Fruit fly (Drosophila melanogaster) whole organism, embryonic: ENCODE data around the gene peb.
A peak's percentile ranks its signal among the peaks of the same experiment; 100 is the strongest.

Source experiments
- Adf1 ChIP-seq: fragments of 200-800 bp; sonication (Bioruptor generic); IDR thresholded peaks from 2 replicates; pipeline ENCODE4 v1.3.6; 2022; ENCODE audit warnings: missing biosample characterization, missing genetic modification characterization
- CG10321 ChIP-seq: fragments of 200-800 bp; sonication (Bioruptor generic); IDR thresholded peaks from 2 replicates; pipeline ENCODE4 v1.3.6; 2022; ENCODE audit warnings: missing biosample characterization, missing genetic modification characterization
- CG11723 ChIP-seq: fragments of 200-800 bp; sonication (Bioruptor generic); optimal IDR thresholded peaks from 2 replicates; lab custom pipeline; 2017; ENCODE audit warnings: missing biosample characterization, mild to moderate bottlenecking, missing genetic modification characterization
- CG12071 ChIP-seq: fragments of 200-800 bp; sonication (Bioruptor generic); optimal IDR thresholded peaks from 3 replicates; lab custom pipeline; 2018; ENCODE audit warnings: missing biosample characterization, mild to moderate bottlenecking, missing genetic modification characterization
- CG12155 ChIP-seq: fragments of 200-800 bp; sonication (Bioruptor generic); optimal IDR thresholded peaks from 3 replicates; lab custom pipeline; 2016; ENCODE audit warnings: missing biosample characterization, missing genetic modification characterization
- CG13287 ChIP-seq: fragments of 200-800 bp; sonication (Bioruptor generic); IDR thresholded peaks from 2 replicates; pipeline ENCODE4 v1.3.6; 2022; ENCODE audit warnings: missing biosample characterization, missing genetic modification characterization; ENCODE audit not compliant: partially characterized antibody
- CG15601 ChIP-seq: fragments of 200-800 bp; sonication (Bioruptor generic); optimal IDR thresholded peaks from 3 replicates; lab custom pipeline; 2019; ENCODE audit warnings: missing biosample characterization, mild to moderate bottlenecking, missing genetic modification characterization, moderate library complexity
- CG1602 ChIP-seq: fragments of 200-800 bp; sonication (Bioruptor generic); optimal IDR thresholded peaks from 3 replicates; lab custom pipeline; 2016; ENCODE audit warnings: missing biosample characterization, missing genetic modification characterization
- CG17385 ChIP-seq: fragments of 200-800 bp; sonication (Bioruptor generic); optimal IDR thresholded peaks from 3 replicates; lab custom pipeline; 2018; ENCODE audit warnings: missing biosample characterization, mild to moderate bottlenecking, missing genetic modification characterization
- CG17912 ChIP-seq: fragments of 200-800 bp; sonication (Bioruptor generic); optimal IDR thresholded peaks from 2 replicates; lab custom pipeline; 2018; ENCODE audit warnings: missing biosample characterization, mild to moderate bottlenecking, missing genetic modification characterization
- CG1832 ChIP-seq: fragments of 200-800 bp; sonication (Bioruptor generic); optimal IDR thresholded peaks from 2 replicates; lab custom pipeline; 2017; ENCODE audit warnings: missing biosample characterization, mild to moderate bottlenecking, missing genetic modification characterization, inconsistent platforms
- CG2678 ChIP-seq: fragments of 200-800 bp; sonication (Bioruptor generic); optimal IDR thresholded peaks from 3 replicates; lab custom pipeline; 2019; ENCODE audit warnings: missing biosample characterization, mild to moderate bottlenecking, missing genetic modification characterization, moderate library complexity
- CG2712 ChIP-seq: fragments of 200-800 bp; optimal IDR thresholded peaks from 3 replicates; lab custom pipeline; 2019; ENCODE audit warnings: missing biosample characterization, mild to moderate bottlenecking, missing genetic modification characterization, moderate library complexity
- CG30431 ChIP-seq: fragments of 200-800 bp; sonication (Bioruptor generic); optimal IDR thresholded peaks from 2 replicates; lab custom pipeline; 2017; ENCODE audit warnings: missing biosample characterization, missing genetic modification characterization
- CG3065 ChIP-seq: fragments of 200-800 bp; sonication (Bioruptor generic); optimal IDR thresholded peaks from 2 replicates; lab custom pipeline; 2016; ENCODE audit warnings: missing biosample characterization, missing genetic modification characterization
- CG4360 ChIP-seq: fragments of 200-800 bp; sonication (Bioruptor generic); IDR thresholded peaks from 2 replicates; pipeline ENCODE4 v1.3.6; 2022; ENCODE audit warnings: missing biosample characterization, missing genetic modification characterization
- CG4820 ChIP-seq: fragments of 200-800 bp; sonication (Bioruptor generic); optimal IDR thresholded peaks from 3 replicates; lab custom pipeline; 2016; ENCODE audit warnings: missing biosample characterization, missing genetic modification characterization
- CG5245 ChIP-seq: fragments of 200-800 bp; sonication (Bioruptor generic); optimal IDR thresholded peaks from 3 replicates; lab custom pipeline; 2016; ENCODE audit warnings: missing biosample characterization, missing genetic modification characterization
- CG6254 ChIP-seq: fragments of 200-800 bp; sonication (Bioruptor generic); optimal IDR thresholded peaks from 3 replicates; lab custom pipeline; 2017; ENCODE audit warnings: mild to moderate bottlenecking, missing biosample characterization, missing genetic modification reagents, missing genetic modification characterization
- CG8924 ChIP-seq: fragments of 200-800 bp; optimal IDR thresholded peaks from 3 replicates; lab custom pipeline; 2019; ENCODE audit warnings: missing biosample characterization, mild to moderate bottlenecking, missing genetic modification characterization, moderate library complexity
- CG9437 ChIP-seq: fragments of 200-800 bp; sonication (Bioruptor generic); optimal IDR thresholded peaks from 2 replicates; lab custom pipeline; 2018; ENCODE audit warnings: missing biosample characterization, mild to moderate bottlenecking, missing genetic modification characterization
- Camta ChIP-seq: fragments of 200-800 bp; sonication (Bioruptor generic); optimal IDR thresholded peaks from 2 replicates; lab custom pipeline; 2016; ENCODE audit warnings: missing biosample characterization, missing genetic modification characterization
- CkIIα-i1 ChIP-seq: fragments of 200-800 bp; sonication (Bioruptor generic); IDR thresholded peaks from 2 replicates; pipeline ENCODE4 v1.3.6; 2022; ENCODE audit warnings: missing biosample characterization, missing genetic modification characterization
- Dll ChIP-seq: fragments of 200-800 bp; sonication (Bioruptor generic); IDR thresholded peaks from 4 replicates; pipeline ENCODE4 v1.3.6; 2022; ENCODE audit warnings: missing biosample characterization, missing genetic modification characterization; ENCODE audit not compliant: partially characterized antibody
- H15 ChIP-seq: fragments of 200-800 bp; sonication (Bioruptor generic); IDR thresholded peaks from 3 replicates; pipeline ENCODE4 v1.3.6; 2022; ENCODE audit warnings: missing biosample characterization, missing genetic modification characterization
- Mes4 ChIP-seq: fragments of 200-800 bp; sonication (Bioruptor generic); optimal IDR thresholded peaks from 2 replicates; lab custom pipeline; 2016; ENCODE audit warnings: missing biosample characterization, missing genetic modification characterization
- Neu2 ChIP-seq: fragments of 200-800 bp; sonication (Bioruptor generic); optimal IDR thresholded peaks from 3 replicates; lab custom pipeline; 2016; ENCODE audit warnings: missing biosample characterization, missing genetic modification characterization, borderline replicate concordance
- Pdp1 ChIP-seq, 2 experiments: fragments of 200-800 bp; sonication (Bioruptor generic); optimal IDR thresholded peaks; 3 replicates each; lab custom pipeline; 2016; ENCODE audit warnings: missing biosample characterization in 2 of 2, missing genetic modification characterization in 2 of 2, mild to moderate bottlenecking in 1 of 2, moderate library complexity in 1 of 2
- Ptx1 ChIP-seq: fragments of 200-800 bp; sonication (Bioruptor generic); IDR thresholded peaks from 2 replicates; pipeline ENCODE4 v1.3.6; 2022; ENCODE audit warnings: missing biosample characterization, missing genetic modification characterization
- Rfx ChIP-seq: fragments of 200-800 bp; sonication (Bioruptor generic); IDR thresholded peaks from 2 replicates; pipeline ENCODE4 v1.3.6; 2022; ENCODE audit warnings: missing biosample characterization, missing genetic modification characterization
- Sox102F ChIP-seq: fragments of 200-800 bp; sonication (Bioruptor generic); optimal IDR thresholded peaks from 2 replicates; lab custom pipeline; 2018; ENCODE audit warnings: missing biosample characterization, mild to moderate bottlenecking, missing genetic modification characterization, moderate library complexity
- ab ChIP-seq: fragments of 200-800 bp; sonication (Bioruptor generic); optimal IDR thresholded peaks from 2 replicates; lab custom pipeline; 2016; ENCODE audit warnings: missing biosample characterization, missing genetic modification characterization
- dimm ChIP-seq: fragments of 200-800 bp; sonication (Bioruptor generic); IDR thresholded peaks from 2 replicates; pipeline ENCODE4 v1.3.6; 2022; ENCODE audit warnings: missing biosample characterization, missing genetic modification characterization
- en ChIP-seq: fragments of 200-800 bp; sonication (Bioruptor generic); optimal IDR thresholded peaks from 2 replicates; lab custom pipeline; 2016; ENCODE audit warnings: missing biosample characterization, missing genetic modification characterization
- her ChIP-seq: fragments of 200-800 bp; sonication (Bioruptor generic); optimal IDR thresholded peaks from 2 replicates; lab custom pipeline; 2016; ENCODE audit warnings: missing biosample characterization, missing genetic modification characterization
- jigr1 ChIP-seq: fragments of 200-800 bp; sonication (Bioruptor generic); IDR thresholded peaks from 3 replicates; pipeline ENCODE4 v1.3.6; 2022; ENCODE audit warnings: missing biosample characterization, missing genetic modification characterization
- jumu ChIP-seq: fragments of 200-800 bp; sonication (Bioruptor generic); optimal IDR thresholded peaks from 3 replicates; lab custom pipeline; 2016; ENCODE audit warnings: missing biosample characterization, missing genetic modification characterization
- knrl ChIP-seq: fragments of 200-800 bp; sonication (Bioruptor generic); IDR thresholded peaks from 3 replicates; pipeline ENCODE4 v1.3.6; 2022; ENCODE audit warnings: missing biosample characterization, missing genetic modification characterization; ENCODE audit not compliant: partially characterized antibody
- rib ChIP-seq: fragments of 200-800 bp; sonication (Bioruptor generic); IDR thresholded peaks from 2 replicates; pipeline ENCODE4 v1.3.6; 2022; ENCODE audit warnings: missing biosample characterization, missing genetic modification characterization
- vfl ChIP-seq: fragments of 200-800 bp; sonication (Bioruptor generic); optimal IDR thresholded peaks from 2 replicates; lab custom pipeline; 2016; ENCODE audit warnings: missing biosample characterization, missing genetic modification characterization
- wek ChIP-seq: fragments of 200-800 bp; sonication (Bioruptor generic); optimal IDR thresholded peaks from 3 replicates; lab custom pipeline; 2018; ENCODE audit warnings: missing biosample characterization, mild to moderate bottlenecking, missing genetic modification characterization, moderate library complexity
- zfh1 ChIP-seq: fragments of 200-800 bp; sonication (Bioruptor generic); IDR thresholded peaks from 3 replicates; pipeline ENCODE4 v1.3.6; 2022; ENCODE audit warnings: missing biosample characterization, missing genetic modification characterization

peb gene

DNA sequence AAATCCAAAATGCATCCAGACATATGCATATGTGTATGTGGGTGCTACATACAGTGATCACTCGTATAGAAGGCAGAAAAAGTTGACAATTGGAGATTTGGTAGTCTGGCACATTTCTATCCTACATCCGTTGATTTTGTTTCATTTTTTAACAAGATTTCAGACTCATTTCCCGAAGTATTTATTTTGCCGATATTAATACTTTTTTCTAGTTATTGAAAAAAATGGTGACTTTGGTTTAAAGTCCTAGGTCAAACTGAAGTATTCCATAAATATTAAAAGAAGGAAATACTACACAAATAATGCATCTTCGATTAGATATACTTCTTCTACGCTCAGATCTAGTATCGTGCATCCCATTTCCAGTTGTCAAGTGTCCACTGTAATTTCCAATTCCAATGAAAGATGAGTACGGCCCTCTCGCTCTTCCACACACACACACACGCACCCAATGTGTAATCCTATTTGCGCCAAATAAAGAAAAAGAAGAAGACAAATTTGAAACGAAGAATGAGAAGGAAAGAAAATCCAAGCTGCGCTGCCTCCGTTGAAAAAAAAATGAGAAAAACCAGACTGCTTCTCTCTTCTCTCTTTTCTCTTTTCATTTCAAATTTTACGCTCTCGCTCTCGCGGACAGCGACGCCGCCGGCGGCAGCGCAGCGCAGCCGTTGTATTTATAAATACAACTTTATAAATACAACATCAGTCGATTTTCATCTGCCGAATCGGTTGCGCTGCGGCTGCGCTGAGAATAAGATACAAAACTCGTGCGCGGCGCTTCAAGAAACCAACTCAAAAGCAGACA is at the start of gene peb (continued):
- TF ChIP-seq CG12071 (GFP tag; lab: Kevin White, UChicago) (no peak), Dll (GFP tag; lab: Robert Waterston, UW) (peak; percentile 39; the same call in 2 of the 4 replicates), CG11723 (peak; percentile 11), en (GFP tag; lab: Kevin White, UChicago) (peak; percentile 31), vfl (GFP tag; lab: Kevin White, UChicago) (no peak), CG1832 (GFP tag; lab: Kevin White, UChicago) (peak; percentile 51), CG12155 (GFP tag; lab: Kevin White, UChicago) (peak; percentile 14), CG1602 (GFP tag; lab: Kevin White, UChicago) (peak; percentile 66), CkIIα-i1 (GFP tag; lab: Robert Waterston, UW) (no peak), CG3065 (GFP tag; lab: Kevin White, UChicago) (no peak), zfh1 (GFP tag; lab: Robert Waterston, UW) (peak; percentile 67), CG15601 (tag; lab: Kevin White, UChicago) (no peak), Mes4 (GFP tag; lab: Kevin White, UChicago) (peak; percentile 45), CG4360 (GFP tag; lab: Robert Waterston, UW) (no peak), Ptx1 (peak; percentile 61), wek (GFP tag; lab: Kevin White, UChicago) (no peak), CG10321 (GFP tag; lab: Robert Waterston, UW) (no peak; the same call in 1 of the 2 replicates), CG30431 (GFP tag; lab: Kevin White, UChicago) (peak; percentile 50), jigr1 (peak; percentile 82), CG2678 (tag; lab: Kevin White, UChicago) (peak; percentile 47), CG8924 (tag; lab: Kevin White, UChicago) (peak; percentile 50), Neu2 (GFP tag; lab: Kevin White, UChicago) (no peak), CG17912 (GFP tag; lab: Kevin White, UChicago) (no peak), Sox102F (GFP tag; lab: Kevin White, UChicago) (peak; percentile 27), Pdp1 (GFP tag; optimal IDR thresholded peaks at IDR 0.05; lab: Kevin White, UChicago) (peak; percentile 65 to 73), her (GFP tag; lab: Kevin White, UChicago) (no peak), CG5245 (peak; percentile 27), CG4820 (GFP tag; lab: Kevin White, UChicago) (peak; percentile 57), jumu (GFP tag; lab: Kevin White, UChicago) (peak; percentile 56), ab (GFP tag; lab: Kevin White, UChicago) (no peak), Rfx (peak; percentile 21; the same call in 1 of the 2 replicates), rib (GFP tag; lab: Robert Waterston, UW) (0 out of 2 replicates have a peak, but pooled peaks have one; percentile 10), CG6254 (GFP tag; lab: Kevin White, UChicago) (peak; percentile 47), Camta (peak; percentile 72), Adf1 (GFP tag; lab: Robert Waterston, UW) (peak; percentile 96), H15 (GFP tag; lab: Robert Waterston, UW) (0 out of 3 replicates have a peak, but pooled peaks have one; percentile 41), CG13287 (peak; percentile 45; the same call in 1 of the 2 replicates), dimm (GFP tag; lab: Robert Waterston, UW) (no peak), CG2712 (tag; lab: Kevin White, UChicago) (peak; percentile 59), knrl (GFP tag; lab: Robert Waterston, UW) (no peak), CG9437 (GFP tag; lab: Kevin White, UChicago) (peak; percentile 50), CG17385 (GFP tag; lab: Kevin White, UChicago) (peak; percentile 90)
